Worm (Caenorhabditis elegans): ENCODE measurements around the gene R07B7.9.

ce11 chrV:12047735-12048134 is 32.4 kb downstream of the R07B7.9 start:
- no peak for TF ChIP-seq elt-1 (tag; optimal IDR thresholded peaks at IDR 0.05)
- TF ChIP-seq egl-27 (tag; optimal IDR thresholded peaks at IDR 0.05): no peak
- no peak for TF ChIP-seq nhr-237 (tag; optimal IDR thresholded peaks at IDR 0.05)
- TF ChIP-seq unc-55 (GFP tag; optimal IDR thresholded peaks at IDR 0.05): no peak
- no peak for TF ChIP-seq skn-1 (tag; optimal IDR thresholded peaks at IDR 0.05)
- no peak for TF ChIP-seq F13H6.1 (tag; optimal IDR thresholded peaks at IDR 0.05)
- no peak for TF ChIP-seq lsy-2 (tag; optimal IDR thresholded peaks at IDR 0.05)
- peak; percentile 57 for TF ChIP-seq snpc-4 (tag; optimal IDR thresholded peaks at IDR 0.05)
- no peak for TF ChIP-seq nhr-21 (tag; optimal IDR thresholded peaks at IDR 0.05)
- no peak for TF ChIP-seq elt-3 (tag; optimal IDR thresholded peaks at IDR 0.05)
- TF ChIP-seq lin-11 (tag; optimal IDR thresholded peaks at IDR 0.05): no peak
- no peak for TF ChIP-seq lin-39 (tag; optimal IDR thresholded peaks at IDR 0.05)

All from whole organism, L2 larva.